Fruit fly (Drosophila melanogaster): ENCODE results near the gene dsx.
A peak's percentile ranks its signal among the peaks of the same experiment; 100 is the strongest.

Gene dsx

dm6 chr3R:7964751-7965319, 2.4 kb downstream of the dsx start (continued):
- no peak for TF ChIP-seq CG1621 (tag; optimal IDR thresholded peaks at IDR 0.05)
- TF ChIP-seq CG6808 (GFP tag; optimal IDR thresholded peaks at IDR 0.05) = no peak
- no peak for TF ChIP-seq CG11762 (GFP tag; optimal IDR thresholded peaks at IDR 0.05; ENCODE audit: insufficient read depth)
- no peak for TF ChIP-seq Ets96B (tag; optimal IDR thresholded peaks at IDR 0.05)
- TF ChIP-seq CG6792 (GFP tag; optimal IDR thresholded peaks at IDR 0.05) = no peak
- peak; percentile 55 for TF ChIP-seq svp (GFP tag)
- no peak for TF ChIP-seq CG6163 (GFP tag; IDR thresholded peaks at IDR 0.05)
- no peak for TF ChIP-seq Sox102F (GFP tag; optimal IDR thresholded peaks at IDR 0.05)
- no peak for TF ChIP-seq Sox15 (GFP tag; optimal IDR thresholded peaks at IDR 0.05)
- no peak for TF ChIP-seq CG3032 (tag; optimal IDR thresholded peaks at IDR 0.05)

- TF ChIP-seq spab (GFP tag; optimal IDR thresholded peaks at IDR 0.05) (no peak), Ets96B (tag; optimal IDR thresholded peaks at IDR 0.05) (no peak), CG11294 (GFP tag; IDR thresholded peaks at IDR 0.05) (no peak), Gug (GFP tag; IDR thresholded peaks at IDR 0.05) (no peak), CG6163 (GFP tag; IDR thresholded peaks at IDR 0.05) (peak; percentile 60; the same call in 1 of the 3 replicates), Sox102F (GFP tag; optimal IDR thresholded peaks at IDR 0.05) (no peak), Hr4 (GFP tag; optimal IDR thresholded peaks at IDR 0.05) (no peak), dsx (GFP tag; optimal IDR thresholded peaks at IDR 0.05; ENCODE audit: poor library complexity, severe bottlenecking) (peak; percentile 77), Eip78C (GFP tag) (peak; percentile 69), esn (GFP tag; optimal IDR thresholded peaks at IDR 0.05) (no peak), CG11902 (GFP tag; optimal IDR thresholded peaks at IDR 0.05) (no peak), CG8632 (GFP tag; optimal IDR thresholded peaks at IDR 0.05) (no peak), CG15336 (GFP tag; IDR thresholded peaks at IDR 0.05) (no peak), acj6 (GFP tag; optimal IDR thresholded peaks at IDR 0.05) (no peak), Hr39 (GFP tag; optimal IDR thresholded peaks at IDR 0.05) (no peak), CG31627 (GFP tag; optimal IDR thresholded peaks at IDR 0.05) (no peak), ss (GFP tag; optimal IDR thresholded peaks at IDR 0.05) (peak in 1 of 2 experiments; percentile 46), dac (GFP tag; optimal IDR thresholded peaks at IDR 0.05) (no peak), CG9139 (GFP tag; optimal IDR thresholded peaks at IDR 0.05) (no peak), topi (GFP tag; optimal IDR thresholded peaks at IDR 0.05) (no peak), CG4318 (GFP tag; optimal IDR thresholded peaks at IDR 0.05) (no peak), CG6276 (GFP tag; optimal IDR thresholded peaks at IDR 0.05) (no peak), CG3032 (tag; optimal IDR thresholded peaks at IDR 0.05) (no peak), CG10669 (GFP tag; optimal IDR thresholded peaks at IDR 0.05) (no peak), vri (GFP tag; optimal IDR thresholded peaks at IDR 0.05) (no peak)
These were observed 3.6 kb downstream of the dsx start for dm6 chr3R:7963495-7964132.

dm6 chr3R:7962778-7963494, 4.3 kb downstream of the dsx start:
- peak; percentile 66 for TF ChIP-seq CG34406 (GFP tag; optimal IDR thresholded peaks at IDR 0.05)
- TF ChIP-seq Met (GFP tag; optimal IDR thresholded peaks at IDR 0.05) = peak; percentile 61
- peak; percentile 64 for TF ChIP-seq CG3032 (tag; optimal IDR thresholded peaks at IDR 0.05)
- peak; percentile 46 for TF ChIP-seq CG8632 (GFP tag; optimal IDR thresholded peaks at IDR 0.05)
- peak; percentile 56 for TF ChIP-seq eg (GFP tag; IDR thresholded peaks at IDR 0.05)
- TF ChIP-seq OdsH (GFP tag; optimal IDR thresholded peaks at IDR 0.05) = peak; percentile 81
- TF ChIP-seq Sox102F (GFP tag; optimal IDR thresholded peaks at IDR 0.05) = peak; percentile 28
- peak; percentile 67 for TF ChIP-seq Sox15 (GFP tag; optimal IDR thresholded peaks at IDR 0.05)
- peak; percentile 47 for TF ChIP-seq Sox14 (GFP tag; optimal IDR thresholded peaks at IDR 0.05)
- peak; percentile 66 for TF ChIP-seq CG31627 (GFP tag; optimal IDR thresholded peaks at IDR 0.05)
- peak; percentile 72 for TF ChIP-seq net (GFP tag; optimal IDR thresholded peaks at IDR 0.05)
- peak; percentile 92 for TF ChIP-seq CG32006 (GFP tag; optimal IDR thresholded peaks at IDR 0.05)
- peak; percentile 61 for TF ChIP-seq CG3919 (GFP tag; optimal IDR thresholded peaks at IDR 0.05)
- TF ChIP-seq fd85E (GFP tag; optimal IDR thresholded peaks at IDR 0.05) = peak; percentile 16
- no peak for TF ChIP-seq fkh (GFP tag; optimal IDR thresholded peaks at IDR 0.05)
- TF ChIP-seq dac (GFP tag; optimal IDR thresholded peaks at IDR 0.05) = peak; percentile 61
- TF ChIP-seq vri (GFP tag; optimal IDR thresholded peaks at IDR 0.05) = no peak
- TF ChIP-seq Eip93F (GFP tag; optimal IDR thresholded peaks at IDR 0.05) = no peak
- no peak for TF ChIP-seq Gug (GFP tag; IDR thresholded peaks at IDR 0.05)
- TF ChIP-seq Hr4 (GFP tag; optimal IDR thresholded peaks at IDR 0.05) = peak; percentile 64
- TF ChIP-seq CG16779 (tag; optimal IDR thresholded peaks at IDR 0.05) = peak; percentile 9
- peak in 1 of 2 experiments; percentile 90 for TF ChIP-seq salr (GFP tag; optimal IDR thresholded peaks at IDR 0.05)
- peak; percentile 78 for TF ChIP-seq achi (GFP tag; optimal IDR thresholded peaks at IDR 0.05)
- TF ChIP-seq spab (GFP tag; optimal IDR thresholded peaks at IDR 0.05) = peak; percentile 81
